Fruit fly (Drosophila melanogaster) whole organism, embryonic: Measurements from ENCODE around the gene CG33631.

Source experiments
- Aef1 ChIP-seq: fragments of 200-800 bp; sonication (Bioruptor generic); IDR thresholded peaks from 3 replicates; pipeline ENCODE4 v1.3.6; 2022; ENCODE audit warnings: missing biosample characterization, missing genetic modification characterization
- B-H1 ChIP-seq: fragments of 200-800 bp; sonication (Bioruptor generic); IDR thresholded peaks from 3 replicates; pipeline ENCODE4 v1.3.6; 2022; ENCODE audit warnings: missing biosample characterization, missing genetic modification characterization
- B-H2 ChIP-seq: fragments of 200-800 bp; sonication (Bioruptor generic); optimal IDR thresholded peaks from 2 replicates; lab custom pipeline; 2018; ENCODE audit warnings: missing biosample characterization, mild to moderate bottlenecking, missing genetic modification characterization
- CG10959 ChIP-seq: fragments of 200-800 bp; sonication (Bioruptor generic); IDR thresholded peaks from 2 replicates; pipeline ENCODE4 v1.3.6; 2022; ENCODE audit warnings: missing biosample characterization, missing genetic modification characterization
- CG13287 ChIP-seq: fragments of 200-800 bp; sonication (Bioruptor generic); IDR thresholded peaks from 2 replicates; pipeline ENCODE4 v1.3.6; 2022; ENCODE audit warnings: missing biosample characterization, missing genetic modification characterization; ENCODE audit not compliant: partially characterized antibody
- CG13296 ChIP-seq: fragments of 200-800 bp; sonication (Bioruptor generic); optimal IDR thresholded peaks from 3 replicates; lab custom pipeline; 2018; ENCODE audit warnings: missing biosample characterization, mild to moderate bottlenecking, missing genetic modification characterization
- CG14441 ChIP-seq: fragments of 200-800 bp; sonication (Bioruptor generic); IDR thresholded peaks from 2 replicates; pipeline ENCODE4 v1.3.6; 2022; ENCODE audit warnings: missing biosample characterization, missing genetic modification characterization
- CG14667 ChIP-seq: fragments of 200-800 bp; sonication (Bioruptor generic); IDR thresholded peaks from 2 replicates; pipeline ENCODE4 v1.3.6; 2022; ENCODE audit warnings: missing biosample characterization, missing genetic modification characterization
- CG1603 ChIP-seq: fragments of 200-800 bp; sonication (Bioruptor generic); optimal IDR thresholded peaks from 2 replicates; lab custom pipeline; 2019; ENCODE audit warnings: missing biosample characterization, mild to moderate bottlenecking, missing genetic modification characterization, moderate library complexity
- CG17328 ChIP-seq: fragments of 200-800 bp; sonication (Bioruptor generic); IDR thresholded peaks from 2 replicates; pipeline ENCODE4 v1.3.6; 2022; ENCODE audit warnings: missing biosample characterization, missing genetic modification characterization
- CG18011 ChIP-seq: fragments of 200-800 bp; sonication (Bioruptor generic); optimal IDR thresholded peaks from 2 replicates; lab custom pipeline; 2017; ENCODE audit warnings: missing biosample characterization, missing genetic modification characterization, mild to moderate bottlenecking, moderate library complexity, missing genotype
- CG2129 ChIP-seq: fragments of 200-800 bp; sonication (Bioruptor generic); IDR thresholded peaks from 2 replicates; pipeline ENCODE4 v1.3.6; 2022; ENCODE audit warnings: missing biosample characterization, missing genetic modification characterization; ENCODE audit not compliant: partially characterized antibody
- CG31388 ChIP-seq: fragments of 200-800 bp; sonication (Bioruptor generic); optimal IDR thresholded peaks from 2 replicates; lab custom pipeline; 2016; ENCODE audit warnings: missing biosample characterization, missing genetic modification characterization
- CG31441 ChIP-seq: fragments of 200-800 bp; sonication (Bioruptor generic); IDR thresholded peaks from 2 replicates; pipeline ENCODE4 v1.3.6; 2022; ENCODE audit warnings: missing biosample characterization, missing genetic modification characterization
- CG34376 ChIP-seq: fragments of 200-800 bp; sonication (Bioruptor generic); optimal IDR thresholded peaks from 2 replicates; lab custom pipeline; 2018; ENCODE audit warnings: missing biosample characterization, mild to moderate bottlenecking, missing genetic modification characterization
- CG6254 ChIP-seq: fragments of 200-800 bp; sonication (Bioruptor generic); optimal IDR thresholded peaks from 3 replicates; lab custom pipeline; 2017; ENCODE audit warnings: mild to moderate bottlenecking, missing biosample characterization, missing genetic modification reagents, missing genetic modification characterization
- CG7357 ChIP-seq: fragments of 200-800 bp; sonication (Bioruptor generic); IDR thresholded peaks from 3 replicates; pipeline ENCODE4 v1.3.6; 2022; ENCODE audit warnings: missing biosample characterization, missing genetic modification characterization
- CG9727 ChIP-seq: fragments of 200-800 bp; sonication (Bioruptor generic); optimal IDR thresholded peaks from 3 replicates; lab custom pipeline; 2017; ENCODE audit warnings: missing biosample characterization, mild to moderate bottlenecking, missing genetic modification characterization
- CTCF ChIP-seq: fragments of 200-800 bp; sonication (Bioruptor generic); optimal IDR thresholded peaks from 2 replicates; lab custom pipeline; 2017; ENCODE audit warnings: missing biosample characterization, mild to moderate bottlenecking, missing genetic modification characterization, moderate library complexity
- Camta ChIP-seq: fragments of 200-800 bp; sonication (Bioruptor generic); optimal IDR thresholded peaks from 2 replicates; lab custom pipeline; 2016; ENCODE audit warnings: missing biosample characterization, missing genetic modification characterization
- Dek ChIP-seq: fragments of 200-800 bp; sonication (Bioruptor generic); optimal IDR thresholded peaks from 3 replicates; lab custom pipeline; 2019; ENCODE audit warnings: missing biosample characterization, mild to moderate bottlenecking, missing genetic modification characterization, moderate library complexity
- Doc3 ChIP-seq: fragments of 200-800 bp; sonication (Bioruptor generic); IDR thresholded peaks from 3 replicates; pipeline ENCODE4 v1.3.6; 2022; ENCODE audit warnings: missing biosample characterization, missing genetic modification characterization; ENCODE audit not compliant: partially characterized antibody
- Drgx ChIP-seq: fragments of 200-800 bp; sonication (Bioruptor generic); IDR thresholded peaks from 2 replicates; pipeline ENCODE4 v1.3.6; 2022; ENCODE audit warnings: missing biosample characterization, missing genetic modification characterization
- H15 ChIP-seq: fragments of 200-800 bp; sonication (Bioruptor generic); IDR thresholded peaks from 3 replicates; pipeline ENCODE4 v1.3.6; 2022; ENCODE audit warnings: missing biosample characterization, missing genetic modification characterization
- Hr3 ChIP-seq: fragments of 200-800 bp; sonication (Bioruptor generic); optimal IDR thresholded peaks from 3 replicates; lab custom pipeline; 2016; ENCODE audit warnings: missing biosample characterization, missing genetic modification characterization
- Lim3 ChIP-seq: fragments of 200-800 bp; sonication (Bioruptor generic); IDR thresholded peaks from 2 replicates; pipeline ENCODE4 v1.3.6; 2022; ENCODE audit warnings: missing biosample characterization, missing genetic modification characterization
- Mrtf ChIP-seq: fragments of 200-800 bp; sonication (Bioruptor generic); IDR thresholded peaks from 3 replicates; pipeline ENCODE4 v1.3.6; 2022; ENCODE audit warnings: missing biosample characterization, missing genetic modification characterization
- Nf-YA ChIP-seq: fragments of 200-800 bp; sonication (Bioruptor generic); IDR thresholded peaks from 2 replicates; pipeline ENCODE4 v1.3.6; 2022; ENCODE audit warnings: missing biosample characterization, missing genetic modification characterization
- Nf-YC ChIP-seq: fragments of 200-800 bp; optimal IDR thresholded peaks from 3 replicates; lab custom pipeline; 2019; ENCODE audit warnings: missing biosample characterization, mild to moderate bottlenecking, missing genetic modification characterization, moderate library complexity
- Oli ChIP-seq: fragments of 200-800 bp; sonication (Bioruptor generic); optimal IDR thresholded peaks from 2 replicates; lab custom pipeline; 2018; ENCODE audit warnings: missing biosample characterization, mild to moderate bottlenecking, missing genetic modification characterization, moderate library complexity
- Scr ChIP-seq: fragments of 200-800 bp; sonication (Bioruptor generic); IDR thresholded peaks from 2 replicates; pipeline ENCODE4 v1.3.6; 2022; ENCODE audit warnings: missing biosample characterization, missing genetic modification characterization; ENCODE audit not compliant: partially characterized antibody
- Sry-δ ChIP-seq: fragments of 200-800 bp; sonication (Bioruptor generic); optimal IDR thresholded peaks from 2 replicates; lab custom pipeline; 2016; ENCODE audit warnings: missing biosample characterization, missing genetic modification characterization
- Ssrp ChIP-seq: fragments of 200-800 bp; sonication (Bioruptor generic); optimal IDR thresholded peaks from 2 replicates; lab custom pipeline; 2018; ENCODE audit warnings: missing biosample characterization, mild to moderate bottlenecking, missing genetic modification characterization, moderate library complexity
- Usf ChIP-seq: fragments of 200-800 bp; sonication (Bioruptor generic); optimal IDR thresholded peaks from 2 replicates; lab custom pipeline; 2017; ENCODE audit warnings: missing genotype, missing biosample characterization, missing genetic modification characterization
- ab ChIP-seq: fragments of 200-800 bp; sonication (Bioruptor generic); optimal IDR thresholded peaks from 2 replicates; lab custom pipeline; 2016; ENCODE audit warnings: missing biosample characterization, missing genetic modification characterization
- ap ChIP-seq: fragments of 200-800 bp; sonication (Bioruptor generic); IDR thresholded peaks from 2 replicates; pipeline ENCODE4 v1.3.6; 2022; ENCODE audit warnings: missing biosample characterization, missing genetic modification characterization
- ash1 ChIP-seq: fragments of 200-800 bp; sonication (Bioruptor generic); optimal IDR thresholded peaks from 2 replicates; lab custom pipeline; 2018; ENCODE audit warnings: missing biosample characterization, mild to moderate bottlenecking, missing genetic modification characterization
- chif ChIP-seq, 2 experiments: fragments of 200-800 bp; sonication (Bioruptor generic); optimal IDR thresholded peaks; 3 replicates each; lab custom pipeline; 2016; ENCODE audit warnings: missing biosample characterization in 2 of 2, missing genetic modification characterization in 2 of 2
- chm ChIP-seq: fragments of 200-800 bp; sonication (Bioruptor generic); IDR thresholded peaks from 2 replicates; pipeline ENCODE4 v1.3.6; 2022; ENCODE audit warnings: missing biosample characterization, missing genetic modification characterization
- dati ChIP-seq: fragments of 200-800 bp; sonication (Bioruptor generic); IDR thresholded peaks from 2 replicates; pipeline ENCODE4 v1.3.6; 2022; ENCODE audit warnings: missing biosample characterization, missing genetic modification characterization
- dm ChIP-seq: fragments of 200-800 bp; sonication (Bioruptor generic); optimal IDR thresholded peaks from 3 replicates; lab custom pipeline; 2016; ENCODE audit warnings: missing biosample characterization, missing genetic modification characterization
- hb ChIP-seq: fragments of 200-800 bp; sonication (Bioruptor generic); IDR thresholded peaks from 3 replicates; pipeline ENCODE4 v1.3.6; 2022; ENCODE audit warnings: missing biosample characterization, missing genetic modification characterization; ENCODE audit not compliant: partially characterized antibody
- her ChIP-seq: fragments of 200-800 bp; sonication (Bioruptor generic); optimal IDR thresholded peaks from 2 replicates; lab custom pipeline; 2016; ENCODE audit warnings: missing biosample characterization, missing genetic modification characterization
- hkb ChIP-seq, 2 experiments: fragments of 200-800 bp in 1 of 2; fragments of >200 bp in 1 of 2; sonication (Bioruptor generic) in 1 of 2; IDR thresholded peaks in 1 of 2; optimal IDR thresholded peaks in 1 of 2; 2 replicates each; pipeline versions ENCODE4 v1.3.6 to Lab custom; 2017 to 2022; ENCODE audit warnings: missing biosample characterization in 1 of 2, missing genetic modification characterization in 1 of 2
- lmd ChIP-seq: fragments of 200-800 bp; sonication (Bioruptor generic); IDR thresholded peaks from 2 replicates; pipeline ENCODE4 v1.3.6; 2022; ENCODE audit warnings: missing biosample characterization, missing genetic modification characterization
- maf-S ChIP-seq: fragments of 200-800 bp; sonication (Bioruptor generic); optimal IDR thresholded peaks from 2 replicates; lab custom pipeline; 2016; ENCODE audit warnings: missing biosample characterization, missing genetic modification characterization
- pho ChIP-seq: fragments of 200-800 bp; sonication (Bioruptor generic); optimal IDR thresholded peaks from 2 replicates; lab custom pipeline; 2016; ENCODE audit warnings: missing biosample characterization, missing genetic modification characterization
- schlank ChIP-seq: fragments of 200-800 bp; sonication (Bioruptor generic); optimal IDR thresholded peaks from 2 replicates; lab custom pipeline; 2018; ENCODE audit warnings: missing biosample characterization, mild to moderate bottlenecking, missing genetic modification characterization
- sd ChIP-seq: fragments of 200-800 bp; sonication (Bioruptor generic); optimal IDR thresholded peaks from 3 replicates; lab custom pipeline; 2018; ENCODE audit warnings: missing biosample characterization, mild to moderate bottlenecking, missing genetic modification characterization, moderate library complexity
- sug ChIP-seq: fragments of 200-800 bp; optimal IDR thresholded peaks from 2 replicates; lab custom pipeline; 2019; ENCODE audit warnings: missing biosample characterization, mild to moderate bottlenecking, missing genetic modification characterization, moderate library complexity
- trh ChIP-seq: fragments of 200-800 bp; sonication (Bioruptor generic); optimal IDR thresholded peaks from 2 replicates; lab custom pipeline; 2016; ENCODE audit warnings: missing biosample characterization, missing genetic modification characterization
- ttk ChIP-seq: fragments of 200-800 bp; sonication (Bioruptor generic); IDR thresholded peaks from 2 replicates; pipeline ENCODE4 v2.1.2; 2022; ENCODE audit warnings: missing biosample characterization, missing genetic modification characterization

The CG33631 gene

dm6 chr3R:10045343-10045742 lies 18.5 kb upstream of the CG33631 start, which contains the start of the genes CG11722 and mtTFB2 (continued):
- TF ChIP-seq CG9727: no peak
- TF ChIP-seq hkb (optimal IDR thresholded peaks at IDR 0.05; lab: Kevin White, UChicago): no peak
- TF ChIP-seq hkb (GFP tag; IDR thresholded peaks at IDR 0.05; lab: Robert Waterston, UW): no peak
- peak; percentile 18; the same call in 1 of the 2 replicates for TF ChIP-seq chm (GFP tag; lab: Robert Waterston, UW)
- no peak for TF ChIP-seq Mrtf
- TF ChIP-seq CG13296 (GFP tag; lab: Kevin White, UChicago): no peak
- TF ChIP-seq sd (tag; lab: Kevin White, UChicago): no peak
- TF ChIP-seq CG14441 (GFP tag; lab: Robert Waterston, UW): no peak
- TF ChIP-seq B-H2 (GFP tag; lab: Kevin White, UChicago): no peak
- no peak for TF ChIP-seq her (GFP tag; lab: Kevin White, UChicago)
- TF ChIP-seq Nf-YA (GFP tag; lab: Robert Waterston, UW): no peak
- no peak for TF ChIP-seq Ssrp (tag; lab: Kevin White, UChicago)
- TF ChIP-seq Drgx: no peak
- TF ChIP-seq schlank (tag; lab: Kevin White, UChicago): no peak
- no peak; the same call in 1 of the 2 replicates for TF ChIP-seq CG2129 (GFP tag; lab: Robert Waterston, UW)
- TF ChIP-seq ab (GFP tag; lab: Kevin White, UChicago): no peak
- TF ChIP-seq CG31441 (GFP tag; lab: Robert Waterston, UW): no peak
- TF ChIP-seq Hr3 (GFP tag; lab: Kevin White, UChicago): no peak
- no peak for TF ChIP-seq Lim3 (GFP tag; lab: Robert Waterston, UW)
- no peak for TF ChIP-seq CG14667
- peak; percentile 21 for TF ChIP-seq CG1603 (tag; lab: Kevin White, UChicago)
- TF ChIP-seq trh (GFP tag; lab: Kevin White, UChicago): no peak
- TF ChIP-seq CTCF: no peak
- no peak for TF ChIP-seq sug (tag; lab: Kevin White, UChicago)
- TF ChIP-seq Nf-YC: peak; percentile 82
- TF ChIP-seq Camta (GFP tag; lab: Kevin White, UChicago): no peak
- TF ChIP-seq Dek: no peak
- TF ChIP-seq CG13287 (GFP tag; lab: Robert Waterston, UW): peak; percentile 69
- no peak for TF ChIP-seq maf-S (GFP tag; lab: Kevin White, UChicago)
- no peak for TF ChIP-seq CG31388 (GFP tag; lab: Kevin White, UChicago)
- TF ChIP-seq pho (GFP tag; lab: Kevin White, UChicago): no peak
- TF ChIP-seq Usf (GFP tag; lab: Kevin White, UChicago): no peak
- TF ChIP-seq Doc3 (GFP tag; lab: Robert Waterston, UW): peak; percentile 47; the same call in 1 of the 3 replicates
- no peak for TF ChIP-seq ap (GFP tag; lab: Robert Waterston, UW)
- TF ChIP-seq CG34376 (GFP tag; lab: Kevin White, UChicago): peak; percentile 21
- TF ChIP-seq CG18011 (GFP tag; lab: Kevin White, UChicago): peak; percentile 92
- no peak for TF ChIP-seq dm
- no peak for TF ChIP-seq H15 (GFP tag; lab: Robert Waterston, UW)
- no peak for TF ChIP-seq Aef1
- TF ChIP-seq Scr (GFP tag; lab: Robert Waterston, UW): peak; percentile 52
- no peak for TF ChIP-seq dati (GFP tag; lab: Robert Waterston, UW)
- no peak for TF ChIP-seq chif (GFP tag; optimal IDR thresholded peaks at IDR 0.05; lab: Kevin White, UChicago)
- no peak for TF ChIP-seq lmd
- no peak for TF ChIP-seq ttk (GFP tag; lab: Robert Waterston, UW)
- no peak for TF ChIP-seq CG7357
- no peak for TF ChIP-seq CG17328 (GFP tag; lab: Robert Waterston, UW)
- TF ChIP-seq Oli: no peak
- no peak for TF ChIP-seq B-H1 (GFP tag; lab: Robert Waterston, UW)
- TF ChIP-seq CG10959 (GFP tag; lab: Robert Waterston, UW): no peak
- peak; percentile 29 for TF ChIP-seq Sry-δ
- 0 out of 3 replicates have a peak, but pooled peaks have one; percentile 13 for TF ChIP-seq hb (GFP tag; lab: Robert Waterston, UW)
- TF ChIP-seq CG6254 (GFP tag; lab: Kevin White, UChicago): no peak
- no peak for TF ChIP-seq ash1 (GFP tag; lab: Kevin White, UChicago)
